Worm (Caenorhabditis elegans) whole organism, L4/young adult: ENCODE data around the gene mltn-5.

Experiments
- W03F9.2 ChIP-seq: fragments of 150-350 bp; optimal IDR thresholded peaks from 2 replicates; lab custom pipeline; 2014; ENCODE audit warnings: missing biosample characterization, missing genetic modification characterization
- dao-5 ChIP-seq: sonication (generic microtip); optimal IDR thresholded peaks from 2 replicates; lab custom pipeline; 2016; ENCODE audit warnings: missing genotype, missing genetic modification characterization, moderate library complexity, missing compliant biosample characterization
- him-1 ChIP-seq: sonication (generic microtip); optimal IDR thresholded peaks from 2 replicates; lab custom pipeline; 2016; ENCODE audit warnings: missing genotype, missing genetic modification reagents, missing genetic modification characterization, missing compliant biosample characterization

Gene mltn-5

DNA sequence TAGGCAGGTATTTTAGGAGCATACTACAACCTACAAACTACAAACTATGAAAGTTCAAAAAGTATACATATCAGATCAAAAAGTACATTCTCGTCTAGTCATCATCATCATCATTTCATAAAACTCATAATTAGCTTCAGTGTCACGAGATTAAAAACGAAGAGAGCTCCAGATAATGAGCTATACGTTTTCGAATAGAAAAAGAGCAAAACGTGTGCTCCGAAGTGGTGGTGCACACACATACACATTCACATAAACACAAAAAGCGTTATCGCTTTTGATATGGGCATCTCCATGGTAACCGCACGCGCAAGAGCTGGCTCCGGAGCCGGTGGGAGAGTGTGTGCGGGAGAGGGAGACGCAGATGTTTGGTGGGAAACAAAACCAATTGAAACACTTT is 39.3 kb downstream of the mltn-5 start:
- TF ChIP-seq W03F9.2 (no peak), him-1 (no peak), dao-5 (tag; lab: Kevin White, UChicago) (no peak)

DNA sequence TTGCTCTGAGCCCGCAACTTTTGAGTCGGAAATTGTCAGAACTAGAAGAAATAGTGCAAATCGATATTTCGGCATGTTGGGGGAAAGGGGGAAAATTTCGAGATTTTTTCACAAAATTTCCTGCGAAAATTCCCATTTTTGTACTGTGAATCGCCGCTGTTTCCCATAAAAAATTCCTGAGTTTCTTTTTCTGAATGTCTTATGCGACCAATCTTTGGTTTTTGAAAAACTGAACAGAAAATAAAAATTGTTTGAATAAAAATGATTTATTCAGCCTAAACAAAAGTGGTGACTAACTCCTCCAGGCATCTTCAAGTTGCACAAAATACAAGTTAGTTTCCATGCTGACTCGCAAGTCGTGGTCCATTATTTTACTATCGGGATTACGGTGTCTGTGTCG is 41.2 kb downstream of the mltn-5 start, which contains the start of gene W07G1.7:
Gene W07G1.7 (minus strand): TSS at position 101 of the 400 bp plus-strand sequence.
- TF ChIP-seq W03F9.2 (no peak), him-1 (no peak), dao-5 (tag; lab: Kevin White, UChicago) (no peak)

DNA sequence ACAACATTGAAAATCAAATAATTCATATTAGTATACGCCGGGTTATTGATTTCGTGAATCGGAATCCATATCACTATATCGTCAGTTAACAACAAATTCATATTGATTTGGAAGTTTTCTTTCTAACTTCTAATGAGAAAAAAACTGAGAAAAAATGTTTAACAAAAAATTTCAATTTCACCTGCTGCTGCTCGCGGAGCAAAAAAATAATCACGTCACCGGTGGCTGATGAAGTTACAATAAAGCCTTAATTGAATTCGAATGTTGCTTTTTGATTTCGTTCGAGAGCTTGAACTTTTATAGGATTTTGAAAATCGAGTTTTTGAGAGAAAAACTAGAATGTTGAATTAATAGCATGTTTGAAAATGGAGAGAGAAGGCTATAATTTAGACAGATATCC is 44.0 kb downstream of the mltn-5 start, which contains the start of gene sre-43:
Gene sre-43 (minus strand): TSS at position 101 of the 400 bp plus-strand sequence.
- no peak for TF ChIP-seq W03F9.2
- TF ChIP-seq dao-5 (tag; lab: Kevin White, UChicago) = no peak
- TF ChIP-seq him-1 = no peak

DNA sequence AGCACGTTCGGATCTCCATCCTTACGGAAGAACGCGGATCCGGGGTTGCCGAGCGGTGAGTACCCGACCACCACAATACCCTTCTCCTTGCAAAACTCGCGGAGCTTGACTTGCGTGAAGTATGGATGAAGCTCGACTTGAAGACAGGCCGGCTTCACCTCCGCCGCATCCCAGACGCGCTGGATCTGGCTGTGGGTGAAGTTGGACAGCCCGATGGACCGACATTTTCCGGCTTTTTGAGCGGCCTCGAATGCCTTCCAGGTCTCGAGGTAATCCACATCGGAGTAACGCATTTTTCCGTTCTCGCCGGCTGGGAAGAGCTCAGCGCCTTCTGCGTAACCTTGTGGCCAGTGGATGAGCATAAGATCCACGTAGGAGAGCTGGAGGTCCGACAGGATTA is 47.2 kb downstream of the mltn-5 start:
- TF ChIP-seq dao-5 (tag; lab: Kevin White, UChicago) (no peak), him-1 (no peak), W03F9.2 (no peak)

DNA sequence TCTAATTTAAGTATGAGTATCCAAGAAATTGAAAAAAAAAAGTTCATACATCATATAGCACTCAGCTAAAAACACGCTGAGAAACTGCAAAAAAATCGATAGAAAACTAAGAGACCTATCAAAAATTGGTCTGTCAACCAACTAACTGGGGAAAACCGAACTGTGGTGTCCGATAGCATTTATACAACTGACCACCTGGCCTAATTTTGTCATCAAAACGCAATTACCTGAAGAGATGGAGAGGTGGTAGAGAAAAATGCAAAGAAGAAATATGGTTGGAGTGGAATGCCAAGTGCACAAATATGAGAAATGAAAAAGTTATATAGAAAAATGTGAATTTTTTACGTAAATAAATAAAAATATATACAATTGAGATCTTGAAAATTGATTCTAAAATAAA is 48.5 kb downstream of the mltn-5 start, which contains the start of gene Y39G8B.1:
Gene Y39G8B.1 (minus strand): TSS at position 299 of the 400 bp plus-strand sequence.
- TF ChIP-seq W03F9.2 (peak; percentile 27), dao-5 (tag; lab: Kevin White, UChicago) (no peak)

DNA sequence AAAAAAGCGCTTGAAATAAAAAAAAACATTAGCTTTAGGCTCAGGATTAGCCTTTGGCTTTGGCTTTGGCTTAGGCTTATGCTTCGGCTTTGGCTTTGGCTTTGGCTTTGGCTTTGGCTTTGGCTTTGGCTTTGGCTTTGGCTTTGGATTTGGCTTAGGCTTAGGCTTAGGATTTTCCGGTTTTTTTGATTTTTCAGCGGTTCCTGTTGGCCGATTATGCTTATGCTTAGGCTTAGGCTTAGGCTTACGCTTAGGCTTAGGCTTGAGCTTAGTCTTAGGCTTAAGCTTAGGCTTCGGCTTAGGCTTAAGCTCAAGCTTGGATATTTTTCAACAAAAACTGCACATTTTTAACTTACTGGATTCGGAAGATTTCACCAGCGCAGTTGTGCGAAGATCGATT is 49.1 kb downstream of the mltn-5 start:
- TF ChIP-seq W03F9.2 (no peak), dao-5 (tag; lab: Kevin White, UChicago) (no peak), him-1 (no peak)

DNA sequence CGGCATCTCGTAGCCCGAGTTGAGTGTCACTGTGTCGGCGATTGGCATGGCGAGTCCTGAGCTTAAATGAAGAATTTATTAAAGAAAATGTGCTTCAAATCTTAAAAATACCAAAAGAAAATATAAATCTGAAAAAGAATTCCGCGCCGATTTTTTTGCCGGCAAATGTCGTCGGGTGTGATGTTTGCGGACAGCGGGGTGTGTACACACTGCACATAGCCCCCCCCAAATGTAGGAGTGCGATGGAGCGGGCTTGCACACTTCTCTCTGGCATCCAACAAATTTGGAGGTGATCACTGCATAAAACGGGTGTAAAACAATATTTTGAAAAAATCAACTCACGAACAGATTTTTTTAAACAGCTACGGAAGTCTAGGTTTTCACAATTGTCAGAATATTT is 51.2 kb downstream of the mltn-5 start, which contains the start of gene Y39G8B.2:
Gene Y39G8B.2 (minus strand): TSS at position 61 of the 400 bp plus-strand sequence.
- no peak for TF ChIP-seq dao-5 (tag; lab: Kevin White, UChicago)
- TF ChIP-seq W03F9.2 = no peak
- no peak for TF ChIP-seq him-1

DNA sequence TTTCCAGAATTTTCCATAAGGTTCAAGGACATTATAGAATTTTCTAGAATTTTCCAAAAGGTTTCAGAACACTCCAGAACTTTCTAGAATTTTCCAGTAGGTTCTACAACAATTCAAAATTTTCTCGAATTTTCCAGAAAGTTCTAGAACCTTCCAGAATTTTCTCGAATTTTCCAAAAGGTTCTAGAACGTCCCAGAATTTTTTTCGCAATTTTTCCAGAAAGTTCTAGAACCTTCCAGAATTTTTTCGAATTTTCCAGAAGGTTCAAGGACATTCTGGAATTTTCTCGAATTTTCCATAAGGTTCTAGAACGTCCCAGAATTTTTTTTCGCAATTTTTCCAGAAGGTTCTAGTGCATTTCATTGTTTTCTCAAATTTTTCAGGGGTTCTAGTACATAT is 52.7 kb downstream of the mltn-5 start:
- TF ChIP-seq W03F9.2 (no peak), dao-5 (tag; lab: Kevin White, UChicago) (no peak), him-1 (no peak)

DNA sequence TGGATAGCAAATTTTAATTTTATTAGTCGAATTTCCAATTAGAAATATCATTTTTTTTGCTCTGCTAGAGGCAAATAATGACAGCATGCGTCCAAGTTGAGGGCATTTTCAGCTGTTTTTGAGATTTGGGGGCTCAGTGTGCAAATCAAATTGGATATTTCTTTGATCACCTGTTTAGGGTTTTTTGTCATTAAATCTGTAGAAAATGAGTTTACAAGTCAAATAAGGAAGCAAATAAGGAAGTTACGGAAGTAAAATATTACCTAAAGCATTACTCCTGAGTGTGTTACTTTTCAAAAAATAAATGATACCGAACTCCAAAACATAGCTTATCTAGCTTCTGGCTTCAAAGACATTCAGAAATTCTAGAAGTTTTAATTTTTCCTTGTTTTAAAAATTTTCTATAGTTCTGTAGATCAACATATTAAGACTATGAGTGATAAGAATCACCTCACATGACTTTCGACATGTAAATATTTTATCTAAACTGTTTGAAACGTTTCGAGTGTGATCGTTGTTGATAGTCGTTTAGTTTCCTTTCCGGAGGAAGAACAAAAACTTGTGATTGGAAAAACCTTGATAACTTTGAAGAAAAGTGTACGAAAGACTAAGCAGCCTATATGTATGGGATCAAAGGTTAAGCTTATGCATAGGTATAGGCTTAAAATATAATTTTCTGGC is 55.0 kb downstream of the mltn-5 start, which contains the start of gene sre-48:
Gene sre-48 (minus strand): TSS at position 51 of the 681 bp plus-strand sequence.
- TF ChIP-seq W03F9.2 (no peak), dao-5 (tag; lab: Kevin White, UChicago) (no peak), him-1 (no peak)
